Fruit fly (Drosophila melanogaster) whole organism, embryonic: Measurements from ENCODE around the gene CG43799.

ENCODE experiments used
- C15 ChIP-seq: fragments of 200-800 bp; sonication (Bioruptor generic); IDR thresholded peaks from 3 replicates; pipeline ENCODE4 v1.3.6; 2022; ENCODE audit warnings: missing biosample characterization, missing genetic modification characterization
- CG10267 ChIP-seq: fragments of 200-800 bp; sonication (Bioruptor generic); optimal IDR thresholded peaks from 2 replicates; lab custom pipeline; 2018; ENCODE audit warnings: missing biosample characterization, mild to moderate bottlenecking, missing genetic modification characterization, moderate library complexity
- CG11723 ChIP-seq: fragments of 200-800 bp; sonication (Bioruptor generic); optimal IDR thresholded peaks from 2 replicates; lab custom pipeline; 2017; ENCODE audit warnings: missing biosample characterization, mild to moderate bottlenecking, missing genetic modification characterization
- CG12071 ChIP-seq: fragments of 200-800 bp; sonication (Bioruptor generic); optimal IDR thresholded peaks from 3 replicates; lab custom pipeline; 2018; ENCODE audit warnings: missing biosample characterization, mild to moderate bottlenecking, missing genetic modification characterization
- CG12104 ChIP-seq: fragments of 200-800 bp; sonication (Bioruptor generic); optimal IDR thresholded peaks from 3 replicates; lab custom pipeline; 2016; ENCODE audit warnings: missing biosample characterization, missing genetic modification characterization
- CG12219 ChIP-seq: fragments of 200-800 bp; sonication (Bioruptor generic); optimal IDR thresholded peaks from 3 replicates; lab custom pipeline; 2018; ENCODE audit warnings: missing biosample characterization, mild to moderate bottlenecking, missing genetic modification characterization
- CG15269 ChIP-seq: fragments of 200-800 bp; sonication (Bioruptor generic); optimal IDR thresholded peaks from 2 replicates; lab custom pipeline; 2018; ENCODE audit warnings: missing biosample characterization, mild to moderate bottlenecking, missing genetic modification characterization, moderate library complexity
- CG16779 ChIP-seq: fragments of 200-800 bp; sonication (Bioruptor generic); IDR thresholded peaks from 2 replicates; pipeline ENCODE4 v1.3.6; 2022; ENCODE audit warnings: missing biosample characterization, missing genetic modification characterization
- CG17361 ChIP-seq: fragments of 200-800 bp; sonication (Bioruptor generic); IDR thresholded peaks from 3 replicates; pipeline ENCODE4 v1.3.6; 2022; ENCODE audit warnings: missing biosample characterization, missing genetic modification characterization
- CG17912 ChIP-seq: fragments of 200-800 bp; sonication (Bioruptor generic); optimal IDR thresholded peaks from 2 replicates; lab custom pipeline; 2018; ENCODE audit warnings: missing biosample characterization, mild to moderate bottlenecking, missing genetic modification characterization
- CG2116 ChIP-seq: fragments of 200-800 bp; sonication (Bioruptor generic); optimal IDR thresholded peaks from 3 replicates; lab custom pipeline; 2018; ENCODE audit warnings: missing biosample characterization, mild to moderate bottlenecking, missing genetic modification characterization
- CG33213 ChIP-seq: fragments of 200-800 bp; sonication (Bioruptor generic); optimal IDR thresholded peaks from 3 replicates; lab custom pipeline; 2016; ENCODE audit warnings: missing biosample characterization, missing genetic modification characterization
- CG33557 ChIP-seq: fragments of 200-800 bp; sonication (Bioruptor generic); optimal IDR thresholded peaks from 2 replicates; lab custom pipeline; 2019; ENCODE audit warnings: missing biosample characterization, mild to moderate bottlenecking, missing genetic modification characterization, moderate library complexity
- CG4404 ChIP-seq: fragments of 200-800 bp; sonication (Bioruptor generic); IDR thresholded peaks from 2 replicates; pipeline ENCODE4 v1.3.6; 2022; ENCODE audit warnings: missing biosample characterization, missing genetic modification characterization
- CG6791 ChIP-seq: fragments of 200-800 bp; sonication (Bioruptor generic); IDR thresholded peaks from 3 replicates; pipeline ENCODE4 v1.3.6; 2022; ENCODE audit warnings: missing biosample characterization, missing genetic modification characterization; ENCODE audit not compliant: partially characterized antibody
- CG7963 ChIP-seq: fragments of 200-800 bp; sonication (Bioruptor generic); IDR thresholded peaks from 3 replicates; pipeline ENCODE4 v1.3.6; 2022; ENCODE audit warnings: missing biosample characterization, missing genetic modification characterization; ENCODE audit not compliant: partially characterized antibody
- CG8924 ChIP-seq: fragments of 200-800 bp; optimal IDR thresholded peaks from 3 replicates; lab custom pipeline; 2019; ENCODE audit warnings: missing biosample characterization, mild to moderate bottlenecking, missing genetic modification characterization, moderate library complexity
- CG9437 ChIP-seq: fragments of 200-800 bp; sonication (Bioruptor generic); optimal IDR thresholded peaks from 2 replicates; lab custom pipeline; 2018; ENCODE audit warnings: missing biosample characterization, mild to moderate bottlenecking, missing genetic modification characterization
- CG9817 ChIP-seq: fragments of 200-800 bp; sonication (Bioruptor generic); optimal IDR thresholded peaks from 2 replicates; lab custom pipeline; 2018; ENCODE audit warnings: missing biosample characterization, mild to moderate bottlenecking, missing genetic modification characterization, moderate library complexity
- Deaf1 ChIP-seq: fragments of 200-800 bp; optimal IDR thresholded peaks from 3 replicates; lab custom pipeline; 2019; ENCODE audit warnings: missing biosample characterization, mild to moderate bottlenecking, missing genetic modification characterization, moderate library complexity
- Dfd ChIP-seq, 2 experiments: fragments of >200 bp; optimal IDR thresholded peaks; 2 replicates each; lab custom pipeline; 2017; ENCODE audit warnings: missing biosample characterization in 2 of 2, missing genetic modification characterization in 2 of 2
- Drgx ChIP-seq: fragments of 200-800 bp; sonication (Bioruptor generic); IDR thresholded peaks from 2 replicates; pipeline ENCODE4 v1.3.6; 2022; ENCODE audit warnings: missing biosample characterization, missing genetic modification characterization
- HLH54F ChIP-seq: fragments of 200-800 bp; sonication (Bioruptor generic); optimal IDR thresholded peaks from 3 replicates; lab custom pipeline; 2016; ENCODE audit warnings: missing biosample characterization, missing genetic modification characterization
- Hey ChIP-seq: fragments of 200-800 bp; sonication (Bioruptor generic); optimal IDR thresholded peaks from 3 replicates; lab custom pipeline; 2018; ENCODE audit warnings: missing biosample characterization, mild to moderate bottlenecking, missing genetic modification characterization
- Lhr ChIP-seq: fragments of 200-800 bp; sonication (Bioruptor generic); optimal IDR thresholded peaks from 3 replicates; lab custom pipeline; 2017; ENCODE audit warnings: mild to moderate bottlenecking, missing biosample characterization, missing genetic modification reagents, missing genetic modification characterization
- Rfx ChIP-seq: fragments of 200-800 bp; sonication (Bioruptor generic); IDR thresholded peaks from 2 replicates; pipeline ENCODE4 v1.3.6; 2022; ENCODE audit warnings: missing biosample characterization, missing genetic modification characterization
- Sox102F ChIP-seq: fragments of 200-800 bp; sonication (Bioruptor generic); optimal IDR thresholded peaks from 2 replicates; lab custom pipeline; 2018; ENCODE audit warnings: missing biosample characterization, mild to moderate bottlenecking, missing genetic modification characterization, moderate library complexity
- Stat92E ChIP-seq, 3 experiments: fragments of >200 bp in 2 of 3; fragments of 200-800 bp in 1 of 3; sonication (Bioruptor generic) in 1 of 3; optimal IDR thresholded peaks; 2 replicates each; lab custom pipeline; 2017 to 2019; ENCODE audit warnings: missing biosample characterization in 3 of 3, missing genetic modification characterization in 3 of 3, mild to moderate bottlenecking in 1 of 3, moderate library complexity in 1 of 3
- Vsx1 ChIP-seq: fragments of 200-800 bp; sonication (Bioruptor generic); optimal IDR thresholded peaks from 2 replicates; lab custom pipeline; 2017; ENCODE audit warnings: missing biosample characterization, mild to moderate bottlenecking, missing genetic modification characterization, missing genetic modification reagents
- Xbp1 ChIP-seq: fragments of 200-800 bp; sonication (Bioruptor generic); optimal IDR thresholded peaks from 3 replicates; lab custom pipeline; 2016; ENCODE audit warnings: missing biosample characterization, mild to moderate bottlenecking, missing genetic modification characterization
- chm ChIP-seq: fragments of 200-800 bp; sonication (Bioruptor generic); IDR thresholded peaks from 2 replicates; pipeline ENCODE4 v1.3.6; 2022; ENCODE audit warnings: missing biosample characterization, missing genetic modification characterization
- dimm ChIP-seq: fragments of 200-800 bp; sonication (Bioruptor generic); IDR thresholded peaks from 2 replicates; pipeline ENCODE4 v1.3.6; 2022; ENCODE audit warnings: missing biosample characterization, missing genetic modification characterization
- dmrt11E ChIP-seq: fragments of 200-800 bp; sonication (Bioruptor generic); optimal IDR thresholded peaks from 3 replicates; lab custom pipeline; 2018; ENCODE audit warnings: missing biosample characterization, mild to moderate bottlenecking, missing genetic modification characterization, moderate library complexity
- eve ChIP-seq, 2 experiments: fragments of >200 bp; optimal IDR thresholded peaks; 2 replicates each; lab custom pipeline; 2017; ENCODE audit warnings: missing biosample characterization in 2 of 2, missing genetic modification characterization in 2 of 2
- eyg ChIP-seq: fragments of 200-800 bp; sonication (Bioruptor generic); optimal IDR thresholded peaks from 3 replicates; lab custom pipeline; 2016; ENCODE audit warnings: missing biosample characterization, missing genetic modification characterization
- grau ChIP-seq: fragments of 200-800 bp; optimal IDR thresholded peaks from 3 replicates; lab custom pipeline; 2019; ENCODE audit warnings: missing biosample characterization, mild to moderate bottlenecking, missing genetic modification characterization, moderate library complexity
- jumu ChIP-seq: fragments of 200-800 bp; sonication (Bioruptor generic); optimal IDR thresholded peaks from 3 replicates; lab custom pipeline; 2016; ENCODE audit warnings: missing biosample characterization, missing genetic modification characterization
- kah ChIP-seq: fragments of 200-800 bp; sonication (Bioruptor generic); optimal IDR thresholded peaks from 2 replicates; lab custom pipeline; 2018; ENCODE audit warnings: missing biosample characterization, mild to moderate bottlenecking, missing genetic modification characterization
- kni ChIP-seq: fragments of 200-800 bp; sonication (Bioruptor generic); optimal IDR thresholded peaks from 3 replicates; lab custom pipeline; 2017; ENCODE audit warnings: mild to moderate bottlenecking, missing biosample characterization, missing genetic modification reagents, missing genetic modification characterization
- lola ChIP-seq, 3 experiments: fragments of >200 bp in 2 of 3; fragments of 200-800 bp in 1 of 3; sonication (Bioruptor generic) in 1 of 3; optimal IDR thresholded peaks; 2 replicates each; lab custom pipeline; 2017 to 2019; ENCODE audit warnings: missing biosample characterization in 3 of 3, missing genetic modification characterization in 3 of 3, mild to moderate bottlenecking in 1 of 3, moderate library complexity in 1 of 3
- mam ChIP-seq: fragments of 200-800 bp; sonication (Bioruptor generic); optimal IDR thresholded peaks from 3 replicates; lab custom pipeline; 2016; ENCODE audit warnings: missing biosample characterization, missing genetic modification characterization
- pfk ChIP-seq: fragments of 200-800 bp; sonication (Bioruptor generic); optimal IDR thresholded peaks from 2 replicates; lab custom pipeline; 2018; ENCODE audit warnings: missing biosample characterization, mild to moderate bottlenecking, missing genetic modification characterization, moderate library complexity
- pros ChIP-seq: fragments of 200-800 bp; sonication (Bioruptor generic); optimal IDR thresholded peaks from 3 replicates; lab custom pipeline; 2019; ENCODE audit warnings: missing biosample characterization, mild to moderate bottlenecking, missing genetic modification characterization, moderate library complexity
- sc ChIP-seq, 3 experiments: fragments of >200 bp in 2 of 3; fragments of 200-800 bp in 1 of 3; sonication (Bioruptor generic) in 1 of 3; optimal IDR thresholded peaks; 2 replicates in 2 of 3; 3 replicates in 1 of 3; lab custom pipeline; 2017; ENCODE audit warnings: mild to moderate bottlenecking in 1 of 3, missing biosample characterization in 1 of 3, missing genetic modification characterization in 1 of 3, missing genetic modification reagents in 1 of 3
- slp2 ChIP-seq: fragments of 200-800 bp; sonication (Bioruptor generic); optimal IDR thresholded peaks from 2 replicates; lab custom pipeline; 2016; ENCODE audit warnings: missing biosample characterization, missing genetic modification characterization
- tin ChIP-seq: fragments of 200-800 bp; sonication (Bioruptor generic); optimal IDR thresholded peaks from 3 replicates; lab custom pipeline; 2016; ENCODE audit warnings: missing biosample characterization, missing genetic modification characterization
- toy ChIP-seq: fragments of 200-800 bp; sonication (Bioruptor generic); IDR thresholded peaks from 2 replicates; pipeline ENCODE4 v1.3.6; 2022; ENCODE audit warnings: missing biosample characterization, missing genetic modification characterization
- vvl ChIP-seq: fragments of 200-800 bp; sonication (Bioruptor generic); IDR thresholded peaks from 2 replicates; pipeline ENCODE4 v1.3.6; 2022; ENCODE audit warnings: missing biosample characterization, missing genetic modification characterization
- zf30C ChIP-seq: fragments of 200-800 bp; sonication (Bioruptor generic); optimal IDR thresholded peaks from 3 replicates; lab custom pipeline; 2018; ENCODE audit warnings: missing biosample characterization, mild to moderate bottlenecking, missing genetic modification characterization
- zfh2 ChIP-seq: fragments of 200-800 bp; sonication (Bioruptor generic); optimal IDR thresholded peaks from 2 replicates; lab custom pipeline; 2016; ENCODE audit warnings: missing biosample characterization, missing genetic modification characterization

CG43799 gene

DNA sequence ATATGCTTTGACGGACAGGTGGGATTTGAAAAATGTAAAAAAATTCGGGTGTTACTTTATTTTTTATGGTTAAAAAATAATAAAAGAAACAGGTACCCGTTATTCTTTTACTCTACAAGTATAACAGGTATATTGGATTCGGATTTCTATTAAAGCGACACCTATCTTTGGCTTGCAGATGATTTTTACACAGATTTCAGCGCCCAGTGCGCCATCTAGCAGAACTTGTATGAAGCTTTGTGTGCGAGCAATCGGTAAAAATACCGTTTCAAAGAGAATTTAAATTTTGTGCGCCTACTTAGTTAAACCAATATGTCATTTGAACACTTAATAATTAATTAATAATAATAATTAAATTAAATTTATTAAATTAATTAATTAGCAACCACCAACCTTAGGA is 30.6 kb downstream of the CG43799 start (continued):
- TF ChIP-seq CG33557 (GFP tag; lab: Kevin White, UChicago) (no peak), sc (optimal IDR thresholded peaks at IDR 0.05; lab: Kevin White, UChicago) (no peak), sc (GFP tag; optimal IDR thresholded peaks at IDR 0.05; lab: Kevin White, UChicago) (no peak), dmrt11E (peak; percentile 38), Xbp1 (GFP tag; lab: Kevin White, UChicago) (peak; percentile 82), jumu (GFP tag; lab: Kevin White, UChicago) (no peak), CG17912 (GFP tag; lab: Kevin White, UChicago) (peak; percentile 52), CG2116 (GFP tag; lab: Kevin White, UChicago) (no peak), kni (no peak), Hey (tag; lab: Kevin White, UChicago) (no peak), Lhr (peak; percentile 61), vvl (peak; percentile 70), CG12219 (no peak), Dfd (GFP tag; optimal IDR thresholded peaks at IDR 0.05; lab: Kevin White, UChicago) (no peak), chm (no peak), Vsx1 (GFP tag; lab: Kevin White, UChicago) (no peak), C15 (GFP tag; lab: Robert Waterston, UW) (no peak), Drgx (no peak), zfh2 (GFP tag; lab: Kevin White, UChicago) (peak; percentile 6), CG16779 (peak; percentile 8; the same call in 1 of the 2 replicates), slp2 (GFP tag; lab: Kevin White, UChicago) (peak; percentile 16), pfk (GFP tag; lab: Kevin White, UChicago) (no peak), lola (GFP tag; optimal IDR thresholded peaks at IDR 0.05; lab: Kevin White, UChicago) (no peak), CG15269 (peak; percentile 53), eyg (GFP tag; lab: Kevin White, UChicago) (no peak), CG12071 (GFP tag; lab: Kevin White, UChicago) (no peak), tin (GFP tag; lab: Kevin White, UChicago) (peak; percentile 71), CG6791 (GFP tag; lab: Robert Waterston, UW) (peak; percentile 59; the same call in 2 of the 3 replicates), CG17361 (GFP tag; lab: Robert Waterston, UW) (peak; percentile 54; the same call in 2 of the 3 replicates), CG9437 (GFP tag; lab: Kevin White, UChicago) (no peak), Stat92E (GFP tag; optimal IDR thresholded peaks at IDR 0.05; lab: Kevin White, UChicago) (no peak), pros (GFP tag; lab: Kevin White, UChicago) (no peak), CG4404 (GFP tag; lab: Robert Waterston, UW) (no peak), kah (no peak), CG9817 (tag; lab: Kevin White, UChicago) (peak; percentile 62), CG7963 (GFP tag; lab: Robert Waterston, UW) (no peak), CG8924 (tag; lab: Kevin White, UChicago) (no peak), CG10267 (tag; lab: Kevin White, UChicago) (peak; percentile 44), mam (GFP tag; lab: Kevin White, UChicago) (peak; percentile 55), toy (GFP tag; lab: Robert Waterston, UW) (no peak), zf30C (GFP tag; lab: Kevin White, UChicago) (no peak), Sox102F (peak; percentile 65), Deaf1 (tag; lab: Kevin White, UChicago) (peak; percentile 5), eve (GFP tag; optimal IDR thresholded peaks at IDR 0.05; lab: Kevin White, UChicago) (no peak), CG12104 (no peak), grau (tag; lab: Kevin White, UChicago) (peak; percentile 68), Rfx (peak; percentile 84), CG33213 (GFP tag; lab: Kevin White, UChicago) (peak; percentile 57), dimm (GFP tag; lab: Robert Waterston, UW) (no peak), CG11723 (no peak), HLH54F (GFP tag; lab: Kevin White, UChicago) (peak; percentile 45)
